Worm (Caenorhabditis elegans) whole organism, early embryonic: Measurements from ENCODE around the gene irg-8.

Experiments used
- B0310.2 ChIP-seq: sonication (generic microtip); optimal IDR thresholded peaks from 2 replicates; lab custom pipeline; 2016; ENCODE audit warnings: mild to moderate bottlenecking, missing genetic modification characterization, missing compliant biosample characterization
- F13C5.2 ChIP-seq: sonication (generic microtip); optimal IDR thresholded peaks from 2 replicates; lab custom pipeline; 2017; ENCODE audit warnings: mild to moderate bottlenecking, missing genetic modification characterization, inconsistent platforms, missing compliant biosample characterization
- aly-1 ChIP-seq: sonication (generic microtip); optimal IDR thresholded peaks from 2 replicates; lab custom pipeline; 2016; ENCODE audit warnings: missing genetic modification characterization, missing compliant biosample characterization
- ama-1 ChIP-seq: fragments of 150-350 bp; optimal IDR thresholded peaks from 2 replicates; lab custom pipeline; 2014
- ceh-13 ChIP-seq: fragments of 200-800 bp; sonication (Bioruptor generic); optimal IDR thresholded peaks from 2 replicates; lab custom pipeline; 2018; ENCODE audit warnings: mild to moderate bottlenecking, missing genetic modification characterization, missing compliant biosample characterization
- ceh-36 ChIP-seq: sonication (generic microtip); optimal IDR thresholded peaks from 2 replicates; lab custom pipeline; 2016; ENCODE audit warnings: missing genetic modification characterization, inconsistent platforms, missing compliant biosample characterization
- ets-7 ChIP-seq: sonication (generic microtip); optimal IDR thresholded peaks from 2 replicates; lab custom pipeline; 2016; ENCODE audit warnings: missing genotype, missing genetic modification characterization, missing compliant biosample characterization
- flt-1 ChIP-seq: fragments of 200-800 bp; sonication (Bioruptor generic); IDR thresholded peaks from 2 replicates; pipeline ENCODE4 v1.3.6; 2022; ENCODE audit warnings: missing genetic modification characterization, missing compliant biosample characterization
- hmbx-1 ChIP-seq: sonication (generic microtip); optimal IDR thresholded peaks from 2 replicates; lab custom pipeline; 2016; ENCODE audit warnings: mild to moderate bottlenecking, missing genetic modification characterization, missing compliant biosample characterization
- hmg-4 ChIP-seq: fragments of 200-800 bp; sonication (Bioruptor generic); optimal IDR thresholded peaks from 2 replicates; lab custom pipeline; 2018; ENCODE audit warnings: mild to moderate bottlenecking, missing genetic modification characterization, missing compliant biosample characterization
- hnd-1 ChIP-seq: sonication (generic microtip); optimal IDR thresholded peaks from 2 replicates; lab custom pipeline; 2016; ENCODE audit warnings: missing genetic modification characterization, missing compliant biosample characterization
- pes-1 ChIP-seq: fragments of 200-800 bp; sonication (Bioruptor generic); IDR thresholded peaks from 2 replicates; pipeline ENCODE4 v1.3.6; 2022; ENCODE audit warnings: missing genetic modification reagents, missing genetic modification characterization, missing compliant biosample characterization
- scrt-1 ChIP-seq: fragments of 200-800 bp; sonication (Bioruptor generic); IDR thresholded peaks from 2 replicates; pipeline ENCODE4 v1.3.6; 2022; ENCODE audit warnings: missing genetic modification characterization, missing compliant biosample characterization
- sea-1 ChIP-seq: fragments of 200-800 bp; sonication (Bioruptor generic); conservative IDR thresholded peaks from 2 replicates; pipeline ENCODE4 v1.3.6; 2022; ENCODE audit warnings: missing genetic modification characterization, missing compliant biosample characterization
- tbx-11 ChIP-seq: fragments of 200-800 bp; sonication (Bioruptor generic); IDR thresholded peaks from 2 replicates; pipeline ENCODE4 v1.3.6; 2022; ENCODE audit warnings: missing genetic modification characterization, missing compliant biosample characterization
- tbx-37 ChIP-seq: fragments of 200-800 bp; sonication (Bioruptor generic); conservative IDR thresholded peaks from 2 replicates; pipeline ENCODE4 v1.3.6; 2022; ENCODE audit warnings: missing genetic modification reagents, missing genetic modification characterization, missing compliant biosample characterization
- tra-4 ChIP-seq: sonication (generic microtip); optimal IDR thresholded peaks from 2 replicates; lab custom pipeline; 2017; ENCODE audit warnings: missing genetic modification characterization, missing compliant biosample characterization

Gene irg-8

ce11 chrV:422133-422532 lies 4.6 kb upstream of the irg-8 start, which contains the start of gene dod-20:
Gene dod-20 (plus strand): TSS chrV:422433.
- TF ChIP-seq pes-1 (no peak), scrt-1 (GFP tag; lab: Robert Waterston, UW) (no peak), flt-1 (no peak), B0310.2 (tag; lab: Kevin White, UChicago) (no peak), tbx-37 (GFP tag; lab: Robert Waterston, UW) (no peak), tra-4 (tag; lab: Kevin White, UChicago) (no peak), aly-1 (tag; lab: Kevin White, UChicago) (no peak), hmg-4 (GFP tag; lab: Kevin White, UChicago) (no peak), ceh-36 (tag; lab: Kevin White, UChicago) (no peak), hmbx-1 (tag; lab: Kevin White, UChicago) (no peak), sea-1 (GFP tag; lab: Robert Waterston, UW) (no peak), hnd-1 (no peak)

- TF ChIP-seq ceh-36 (tag; lab: Kevin White, UChicago) (no peak), tbx-11 (GFP tag; lab: Robert Waterston, UW) (no peak), flt-1 (no peak), ama-1 (lab: Kevin White, UChicago) (no peak), hmbx-1 (tag; lab: Kevin White, UChicago) (no peak), F13C5.2 (no peak), ceh-13 (no peak), pes-1 (no peak), hnd-1 (no peak), sea-1 (GFP tag; lab: Robert Waterston, UW) (no peak), tra-4 (tag; lab: Kevin White, UChicago) (no peak), aly-1 (tag; lab: Kevin White, UChicago) (no peak), hmg-4 (GFP tag; lab: Kevin White, UChicago) (no peak), ets-7 (no peak), tbx-37 (GFP tag; lab: Robert Waterston, UW) (no peak), B0310.2 (tag; lab: Kevin White, UChicago) (no peak), scrt-1 (GFP tag; lab: Robert Waterston, UW) (no peak)
Measured at ce11 chrV:418432-418831, 926 bp upstream of the irg-8 start, which contains the start of gene Y39D8A.1. Gene Y39D8A.1 (plus strand): TSS chrV:418732.

- TF ChIP-seq F13C5.2 (no peak), scrt-1 (GFP tag; lab: Robert Waterston, UW) (no peak), pes-1 (no peak), ceh-13 (no peak), hmg-4 (GFP tag; lab: Kevin White, UChicago) (no peak), aly-1 (tag; lab: Kevin White, UChicago) (no peak), flt-1 (no peak), B0310.2 (tag; lab: Kevin White, UChicago) (no peak), hmbx-1 (tag; lab: Kevin White, UChicago) (no peak), tbx-11 (GFP tag; lab: Robert Waterston, UW) (no peak), tra-4 (tag; lab: Kevin White, UChicago) (no peak), ceh-36 (tag; lab: Kevin White, UChicago) (no peak), tbx-37 (GFP tag; lab: Robert Waterston, UW) (no peak), sea-1 (GFP tag; lab: Robert Waterston, UW) (no peak), hnd-1 (no peak), ama-1 (lab: Kevin White, UChicago) (no peak)
Measured at ce11 chrV:415072-415471, 2.4 kb downstream of the irg-8 start.

ce11 chrV:414630-415029 lies 2.9 kb downstream of the irg-8 start, which contains the start of gene dod-19:
Gene dod-19 (minus strand): TSS chrV:414759.
- TF ChIP-seq sea-1 (GFP tag; lab: Robert Waterston, UW) (no peak), tbx-37 (GFP tag; lab: Robert Waterston, UW) (no peak), F13C5.2 (no peak), flt-1 (no peak), hnd-1 (no peak), hmbx-1 (tag; lab: Kevin White, UChicago) (no peak), tbx-11 (GFP tag; lab: Robert Waterston, UW) (no peak), ama-1 (lab: Kevin White, UChicago) (no peak), tra-4 (tag; lab: Kevin White, UChicago) (no peak), ceh-13 (no peak), ceh-36 (tag; lab: Kevin White, UChicago) (no peak)

- TF ChIP-seq ceh-36 (tag; lab: Kevin White, UChicago) (no peak), ceh-13 (no peak), ama-1 (lab: Kevin White, UChicago) (no peak)
Measured at ce11 chrV:412820-413219, 4.7 kb downstream of the irg-8 start.

- no peak for TF ChIP-seq scrt-1 (GFP tag; lab: Robert Waterston, UW)
- TF ChIP-seq ceh-36 (tag; lab: Kevin White, UChicago): no peak
- no peak for TF ChIP-seq F13C5.2
- TF ChIP-seq hmg-4 (GFP tag; lab: Kevin White, UChicago): no peak
- no peak for TF ChIP-seq tbx-37 (GFP tag; lab: Robert Waterston, UW)
- no peak for TF ChIP-seq tra-4 (tag; lab: Kevin White, UChicago)
- no peak for TF ChIP-seq flt-1
- no peak for TF ChIP-seq B0310.2 (tag; lab: Kevin White, UChicago)
- no peak for TF ChIP-seq sea-1 (GFP tag; lab: Robert Waterston, UW)
- TF ChIP-seq pes-1: no peak
- TF ChIP-seq hmbx-1 (tag; lab: Kevin White, UChicago): no peak
- no peak for TF ChIP-seq tbx-11 (GFP tag; lab: Robert Waterston, UW)
- no peak for TF ChIP-seq ceh-13
- no peak for TF ChIP-seq hnd-1
- TF ChIP-seq ets-7: no peak
- no peak for TF ChIP-seq aly-1 (tag; lab: Kevin White, UChicago)
- TF ChIP-seq ama-1 (lab: Kevin White, UChicago): no peak
Measured at ce11 chrV:404210-404669, 13.3 kb downstream of the irg-8 start, which contains the start of gene nhr-252. Gene nhr-252 (plus strand): TSS chrV:404619.

- TF ChIP-seq F13C5.2: no peak
- no peak for TF ChIP-seq scrt-1 (GFP tag; lab: Robert Waterston, UW)
- no peak for TF ChIP-seq sea-1 (GFP tag; lab: Robert Waterston, UW)
- TF ChIP-seq hmbx-1 (tag; lab: Kevin White, UChicago): no peak
- no peak for TF ChIP-seq hnd-1
- TF ChIP-seq tra-4 (tag; lab: Kevin White, UChicago): no peak
- TF ChIP-seq tbx-37 (GFP tag; lab: Robert Waterston, UW): no peak
- no peak for TF ChIP-seq pes-1
Measured at ce11 chrV:403028-403427, 14.5 kb downstream of the irg-8 start, which contains the start of gene srh-62. Gene srh-62 (minus strand): TSS chrV:403128.
